Worm (Caenorhabditis elegans) whole organism, L1 larva: ENCODE measurements around the gene M60.4.

Source experiments
- C04F5.9 ChIP-seq: sonication (generic microtip); optimal IDR thresholded peaks from 2 replicates; lab custom pipeline; 2016; ENCODE audit warnings: missing genetic modification characterization, missing compliant biosample characterization
- C16A3.4 ChIP-seq: fragments of 150-350 bp; optimal IDR thresholded peaks from 2 replicates; lab custom pipeline; 2014; ENCODE audit warnings: missing biosample characterization, missing genetic modification characterization
- C34B4.2 ChIP-seq: sonication (generic microtip); optimal IDR thresholded peaks from 2 replicates; lab custom pipeline; 2017; ENCODE audit warnings: mild to moderate bottlenecking, missing genetic modification characterization, missing compliant biosample characterization
- F16B12.6 ChIP-seq: fragments of 150-350 bp; optimal IDR thresholded peaks from 2 replicates; lab custom pipeline; 2014; ENCODE audit warnings: missing biosample characterization, missing genetic modification characterization
- Y116A8C.19 ChIP-seq: sonication (generic microtip); optimal IDR thresholded peaks from 2 replicates; lab custom pipeline; 2016; ENCODE audit warnings: missing compliant biosample characterization, missing genetic modification characterization, borderline replicate concordance
- alr-1 ChIP-seq: fragments of 200-800 bp; sonication (Bioruptor generic); optimal IDR thresholded peaks from 2 replicates; lab custom pipeline; 2018; ENCODE audit warnings: borderline replicate concordance, mild to moderate bottlenecking, missing genetic modification characterization, missing compliant biosample characterization
- ceh-88 ChIP-seq: fragments of 200-800 bp; sonication (Bioruptor generic); IDR thresholded peaks from 2 replicates; pipeline ENCODE4 v1.3.6; 2022; ENCODE audit warnings: missing genetic modification characterization, missing compliant biosample characterization
- dpl-1 ChIP-seq, 3 experiments: fragments of 150-350 bp in 2 of 3; sonication (generic microtip) in 1 of 3; optimal IDR thresholded peaks; 2 replicates each; lab custom pipeline; 2014 to 2017; ENCODE audit warnings: missing biosample characterization in 3 of 3, missing genetic modification characterization in 3 of 3, missing genetic modification reagents in 3 of 3
- dsc-1 ChIP-seq: sonication (generic microtip); optimal IDR thresholded peaks from 2 replicates; lab custom pipeline; 2016; ENCODE audit warnings: mild to moderate bottlenecking, missing genetic modification characterization, missing compliant biosample characterization
- efl-1 ChIP-seq, 4 experiments: fragments of 150-350 bp; optimal IDR thresholded peaks in 3 of 4; peaks in 1 of 4; 1 replicate in 1 of 4; 2 replicates in 3 of 4; lab custom pipeline; 2014; ENCODE audit warnings: missing biosample characterization in 2 of 4, missing genetic modification characterization in 2 of 4, missing genetic modification reagents in 2 of 4
- egl-13 ChIP-seq: sonication (generic microtip); optimal IDR thresholded peaks from 2 replicates; lab custom pipeline; 2016; ENCODE audit warnings: missing genotype, missing genetic modification reagents, missing genetic modification characterization, missing compliant biosample characterization
- egl-27 ChIP-seq, 2 experiments: fragments of 150-350 bp in 1 of 2; sonication (generic microtip); optimal IDR thresholded peaks; 3 replicates each; lab custom pipeline; 2017 to 2018; ENCODE audit warnings: missing biosample characterization in 2 of 2, missing genetic modification characterization in 2 of 2, missing genetic modification reagents in 2 of 2
- elt-3 ChIP-seq, 6 experiments: fragments of 150-350 bp in 1 of 6; sonication (generic microtip); optimal IDR thresholded peaks; 2 replicates each; lab custom pipeline; 2017 to 2018; ENCODE audit warnings: missing biosample characterization in 6 of 6, missing genetic modification characterization in 6 of 6, inconsistent platforms in 1 of 6
- ets-5 ChIP-seq: fragments of 200-800 bp; sonication (Bioruptor generic); IDR thresholded peaks from 2 replicates; pipeline ENCODE4 v1.3.6; 2022; ENCODE audit warnings: missing genetic modification characterization, missing compliant biosample characterization
- fkh-10 ChIP-seq: sonication (generic microtip); optimal IDR thresholded peaks from 2 replicates; lab custom pipeline; 2017; ENCODE audit warnings: missing biosample characterization, missing genetic modification reagents, missing genetic modification characterization
- fkh-8 ChIP-seq: sonication (generic microtip); optimal IDR thresholded peaks from 2 replicates; lab custom pipeline; 2016; ENCODE audit warnings: mild to moderate bottlenecking, missing genetic modification characterization, missing compliant biosample characterization
- fos-1 ChIP-seq: fragments of 150-350 bp; optimal IDR thresholded peaks from 2 replicates; lab custom pipeline; 2014; ENCODE audit warnings: missing biosample characterization, missing genetic modification characterization
- hlh-4 ChIP-seq: sonication (generic microtip); optimal IDR thresholded peaks from 2 replicates; lab custom pipeline; 2016; ENCODE audit warnings: mild to moderate bottlenecking, missing genetic modification characterization, missing compliant biosample characterization
- lin-15B ChIP-seq: fragments of 150-350 bp; sonication (generic microtip); optimal IDR thresholded peaks from 3 replicates; lab custom pipeline; 2014; ENCODE audit warnings: missing biosample characterization, missing genetic modification characterization
- lsy-2 ChIP-seq, 2 experiments: fragments of 150-350 bp; optimal IDR thresholded peaks; 2 replicates each; lab custom pipeline; 2014; ENCODE audit warnings: missing biosample characterization in 2 of 2, missing genetic modification characterization in 2 of 2
- mab-9 ChIP-seq: fragments of 200-800 bp; sonication (Bioruptor generic); IDR thresholded peaks from 2 replicates; pipeline ENCODE4 v1.3.6; 2022; ENCODE audit warnings: missing genetic modification reagents, missing genetic modification characterization, missing compliant biosample characterization
- mef-2 ChIP-seq: fragments of 150-350 bp; optimal IDR thresholded peaks from 2 replicates; lab custom pipeline; 2014; ENCODE audit warnings: missing biosample characterization, missing genetic modification characterization
- mep-1 ChIP-seq: fragments of 150-350 bp; optimal IDR thresholded peaks from 2 replicates; lab custom pipeline; 2014; ENCODE audit warnings: missing biosample characterization, missing genetic modification characterization
- nhr-12 ChIP-seq: sonication (generic microtip); optimal IDR thresholded peaks from 2 replicates; lab custom pipeline; 2017; ENCODE audit warnings: missing biosample characterization, missing genetic modification characterization
- nhr-237 ChIP-seq: fragments of 150-350 bp; optimal IDR thresholded peaks from 2 replicates; lab custom pipeline; 2014; ENCODE audit warnings: missing biosample characterization, missing genetic modification characterization
- nhr-28 ChIP-seq: fragments of 150-350 bp; optimal IDR thresholded peaks from 2 replicates; lab custom pipeline; 2014; ENCODE audit warnings: missing biosample characterization, missing genetic modification characterization
- nhr-76 ChIP-seq: sonication (generic microtip); optimal IDR thresholded peaks from 2 replicates; lab custom pipeline; 2017; ENCODE audit warnings: missing biosample characterization, missing genetic modification characterization
- nhr-77 ChIP-seq: fragments of 150-350 bp; optimal IDR thresholded peaks from 2 replicates; lab custom pipeline; 2014; ENCODE audit warnings: missing biosample characterization, missing genetic modification characterization
- nhr-84 ChIP-seq: sonication (generic microtip); optimal IDR thresholded peaks from 2 replicates; lab custom pipeline; 2017; ENCODE audit warnings: missing biosample characterization, missing genetic modification characterization
- nhr-85 ChIP-seq: sonication (generic microtip); peaks from one replicate; lab custom pipeline; 2016; ENCODE audit warnings: missing genetic modification characterization, inconsistent platforms, missing compliant biosample characterization
- nhr-90 ChIP-seq: sonication (generic microtip); optimal IDR thresholded peaks from 2 replicates; lab custom pipeline; 2016; ENCODE audit warnings: mild to moderate bottlenecking, missing genetic modification characterization, missing compliant biosample characterization; ENCODE audit not compliant: poor library complexity
- pax-3 ChIP-seq: fragments of 200-800 bp; sonication (Bioruptor generic); optimal IDR thresholded peaks from 2 replicates; lab custom pipeline; 2018; ENCODE audit warnings: mild to moderate bottlenecking, missing genetic modification characterization, moderate library complexity, missing compliant biosample characterization
- pqm-1 ChIP-seq: sonication (generic microtip); optimal IDR thresholded peaks from 3 replicates; lab custom pipeline; 2017; ENCODE audit warnings: missing biosample characterization, missing genetic modification characterization
- rnt-1 ChIP-seq: sonication (generic microtip); optimal IDR thresholded peaks from 2 replicates; lab custom pipeline; 2016; ENCODE audit warnings: mild to moderate bottlenecking, missing genetic modification characterization, moderate library complexity, missing compliant biosample characterization
- skn-1 ChIP-seq: fragments of 150-350 bp; optimal IDR thresholded peaks from 2 replicates; lab custom pipeline; 2014; ENCODE audit warnings: missing biosample characterization, missing genetic modification characterization
- snpc-4 ChIP-seq: fragments of 150-350 bp; optimal IDR thresholded peaks from 2 replicates; lab custom pipeline; 2014; ENCODE audit warnings: missing biosample characterization, missing genetic modification characterization
- snu-23 ChIP-seq: sonication (generic microtip); optimal IDR thresholded peaks from 2 replicates; lab custom pipeline; 2016; ENCODE audit warnings: missing genetic modification characterization, missing compliant biosample characterization
- sptf-1 ChIP-seq: fragments of 150-350 bp; optimal IDR thresholded peaks from 2 replicates; lab custom pipeline; 2014; ENCODE audit warnings: missing biosample characterization, missing genetic modification characterization
- sup-37 ChIP-seq: fragments of 200-800 bp; sonication (Bioruptor generic); optimal IDR thresholded peaks from 2 replicates; lab custom pipeline; 2018; ENCODE audit warnings: mild to moderate bottlenecking, missing genetic modification characterization, missing compliant biosample characterization
- tbx-2 ChIP-seq: sonication (generic microtip); optimal IDR thresholded peaks from 2 replicates; lab custom pipeline; 2016; ENCODE audit warnings: missing genetic modification characterization, missing compliant biosample characterization
- unc-86 ChIP-seq: sonication (generic microtip); optimal IDR thresholded peaks from 2 replicates; lab custom pipeline; 2016; ENCODE audit warnings: missing genetic modification characterization, missing compliant biosample characterization
- unc-98 ChIP-seq: fragments of 200-800 bp; sonication (Bioruptor generic); IDR thresholded peaks from 2 replicates; pipeline ENCODE4 v1.3.6; 2022; ENCODE audit warnings: missing genetic modification characterization, missing compliant biosample characterization
- xbp-1 ChIP-seq: sonication (generic microtip); optimal IDR thresholded peaks from 2 replicates; lab custom pipeline; 2016; ENCODE audit warnings: missing genetic modification characterization, missing compliant biosample characterization
- zag-1 ChIP-seq: fragments of 150-350 bp; optimal IDR thresholded peaks from 2 replicates; lab custom pipeline; 2014; ENCODE audit warnings: missing biosample characterization, missing genetic modification characterization
- zip-4 ChIP-seq: fragments of 200-800 bp; sonication (Bioruptor generic); optimal IDR thresholded peaks from 2 replicates; lab custom pipeline; 2018; ENCODE audit warnings: mild to moderate bottlenecking, missing genetic modification characterization, moderate library complexity, missing compliant biosample characterization
- ztf-11 ChIP-seq, 2 experiments: sonication (generic microtip); optimal IDR thresholded peaks; 2 replicates each; lab custom pipeline; 2016 to 2017; ENCODE audit warnings: missing genetic modification characterization in 2 of 2, missing biosample characterization in 1 of 2, missing compliant biosample characterization in 1 of 2
- ztf-4 ChIP-seq: fragments of 150-350 bp; optimal IDR thresholded peaks from 2 replicates; lab custom pipeline; 2014; ENCODE audit warnings: missing biosample characterization, missing genetic modification characterization

The M60.4 gene

DNA sequence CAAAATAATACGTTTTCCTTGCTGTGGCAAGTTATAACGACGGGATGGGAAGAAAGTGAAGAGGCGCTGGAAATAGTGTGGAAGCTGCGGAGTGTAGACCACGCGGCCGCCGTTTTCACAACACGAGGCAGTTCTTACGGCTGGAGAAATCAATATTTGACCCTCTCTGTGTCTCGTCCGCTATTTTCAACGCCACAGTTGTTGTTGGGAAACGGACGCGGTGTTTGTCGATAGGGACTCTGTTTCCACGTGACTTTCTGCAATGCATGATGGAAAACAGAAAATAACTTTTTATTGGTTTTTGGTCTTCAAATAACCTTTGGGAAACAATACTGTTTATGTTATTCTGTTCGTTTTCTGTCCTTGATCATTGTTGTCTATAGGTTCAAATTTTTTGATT, 4.3 kb downstream of the M60.4 start, which contains the start of gene K02A6.3 (continued):
- peak; percentile 47 for TF ChIP-seq unc-86 (tag; lab: Kevin White, UChicago)
- peak; percentile 25 to 55 (median 40) for TF ChIP-seq dpl-1 (GFP tag; optimal IDR thresholded peaks at IDR 0.05; lab: Kevin White, UChicago)
- TF ChIP-seq alr-1 = no peak
- peak; percentile 82 for TF ChIP-seq mep-1
- no peak for TF ChIP-seq nhr-76 (tag; lab: Kevin White, UChicago)
- peak in 3 of 6 experiments; percentile 9 to 92 (median 63) for TF ChIP-seq elt-3 (tag; optimal IDR thresholded peaks at IDR 0.05; lab: Kevin White, UChicago)
- peak; percentile 69 for TF ChIP-seq nhr-77
- TF ChIP-seq pqm-1 (tag; lab: Kevin White, UChicago) = no peak
- peak; percentile 95 for TF ChIP-seq tbx-2 (tag; lab: Kevin White, UChicago)
- peak; percentile 99 for TF ChIP-seq nhr-85 (tag; lab: Kevin White, UChicago)
- no peak for TF ChIP-seq lin-15B (tag; lab: Kevin White, UChicago)
- TF ChIP-seq lsy-2 (tag; optimal IDR thresholded peaks at IDR 0.05; lab: Kevin White, UChicago) = peak; percentile 81 to 84
- peak; percentile 44 for TF ChIP-seq zip-4 (GFP tag; lab: Kevin White, UChicago)
- no peak for TF ChIP-seq nhr-84 (tag; lab: Kevin White, UChicago)
- no peak for TF ChIP-seq pax-3 (tag; lab: Kevin White, UChicago)
- TF ChIP-seq nhr-237 (tag; lab: Kevin White, UChicago) = peak; percentile 43
- peak; percentile 74 for TF ChIP-seq snpc-4 (tag; lab: Kevin White, UChicago)
- peak; percentile 97 for TF ChIP-seq snu-23 (GFP tag; lab: Kevin White, UChicago)
- no peak for TF ChIP-seq sptf-1
- peak; percentile 58 for TF ChIP-seq sup-37 (GFP tag; lab: Kevin White, UChicago)
- peak; percentile 20 for TF ChIP-seq F16B12.6
- TF ChIP-seq zag-1 (tag; lab: Kevin White, UChicago) = no peak
- TF ChIP-seq skn-1 (tag; lab: Kevin White, UChicago) = peak; percentile 62
- no peak for TF ChIP-seq C34B4.2 (tag; lab: Kevin White, UChicago)
- TF ChIP-seq ceh-88 (GFP tag; lab: Robert Waterston, UW) = peak; percentile 76
- TF ChIP-seq C16A3.4 (tag; lab: Kevin White, UChicago) = peak; percentile 90
- TF ChIP-seq xbp-1 = peak; percentile 77
- peak; percentile 96 for TF ChIP-seq nhr-90
- peak; percentile 51 for TF ChIP-seq mab-9
- no peak for TF ChIP-seq nhr-12 (tag; lab: Kevin White, UChicago)
- TF ChIP-seq mef-2 = peak; percentile 85
- peak; percentile 47 for TF ChIP-seq C04F5.9
- TF ChIP-seq fkh-10 (GFP tag; lab: Kevin White, UChicago) = peak; percentile 14
- TF ChIP-seq Y116A8C.19 (tag; lab: Kevin White, UChicago) = no peak
- peak; percentile 1 for TF ChIP-seq egl-13 (tag; lab: Kevin White, UChicago)
- peak; percentile 77 for TF ChIP-seq fos-1 (tag; lab: Kevin White, UChicago)
- peak; percentile 65 for TF ChIP-seq ztf-4 (tag; lab: Kevin White, UChicago)
- peak; percentile 45 for TF ChIP-seq fkh-8 (tag; lab: Kevin White, UChicago)
- TF ChIP-seq unc-98 (GFP tag; lab: Robert Waterston, UW) = no peak
- TF ChIP-seq ztf-11 (tag; optimal IDR thresholded peaks at IDR 0.05; lab: Kevin White, UChicago) = no peak
- TF ChIP-seq nhr-28 (tag; lab: Kevin White, UChicago) = no peak
- TF ChIP-seq ets-5 (GFP tag; lab: Robert Waterston, UW) = no peak
- TF ChIP-seq rnt-1 = peak; percentile 91
- peak in 1 of 2 experiments; percentile 26 for TF ChIP-seq egl-27 (tag; optimal IDR thresholded peaks at IDR 0.05; lab: Kevin White, UChicago)
- TF ChIP-seq efl-1 (optimal IDR thresholded peaks at IDR 0.05; lab: Kevin White, UChicago) = peak; percentile 43 to 60
- TF ChIP-seq efl-1 (GFP tag; optimal IDR thresholded peaks at IDR 0.05 in 1 of 2; lab: Kevin White, UChicago) = peak; percentile 35 to 91
- TF ChIP-seq dsc-1 (tag; lab: Kevin White, UChicago) = peak; percentile 61
- no peak for TF ChIP-seq hlh-4 (tag; lab: Kevin White, UChicago)
